Fruit fly (Drosophila melanogaster) whole organism, embryonic: ENCODE measurements around the gene Pmm2.

ENCODE experiments used
- CG12071 ChIP-seq: fragments of 200-800 bp; sonication (Bioruptor generic); optimal IDR thresholded peaks from 3 replicates; lab custom pipeline; 2018; ENCODE audit warnings: missing biosample characterization, mild to moderate bottlenecking, missing genetic modification characterization
- CG6654 ChIP-seq: fragments of 200-800 bp; sonication (Bioruptor generic); optimal IDR thresholded peaks from 2 replicates; lab custom pipeline; 2017; ENCODE audit warnings: missing biosample characterization, mild to moderate bottlenecking, missing genetic modification characterization
- Lhr ChIP-seq: fragments of 200-800 bp; sonication (Bioruptor generic); optimal IDR thresholded peaks from 3 replicates; lab custom pipeline; 2017; ENCODE audit warnings: mild to moderate bottlenecking, missing biosample characterization, missing genetic modification reagents, missing genetic modification characterization
- Spps ChIP-seq: fragments of 200-800 bp; sonication (Bioruptor generic); optimal IDR thresholded peaks from 2 replicates; lab custom pipeline; 2018; ENCODE audit warnings: missing biosample characterization, mild to moderate bottlenecking, missing genetic modification characterization

- TF ChIP-seq Spps (tag; lab: Kevin White, UChicago) (no peak), CG12071 (GFP tag; lab: Kevin White, UChicago) (no peak), CG6654 (no peak), Lhr (GFP tag; lab: Kevin White, UChicago) (no peak)
Observed at dm6 chr3L:12530044-12530443, 4.3 kb upstream of the Pmm2 start, which contains the start of gene nst.
